Fruit fly (Drosophila melanogaster): ENCODE results near the gene CG12483.

CG12483 gene

dm6 chr3L:109058-109457 lies 10.9 kb upstream of the CG12483 start:
- TF ChIP-seq ey (GFP tag; optimal IDR thresholded peaks at IDR 0.05) (no peak), Hnf4 (GFP tag; optimal IDR thresholded peaks at IDR 0.05) (no peak), Dfd (GFP tag; optimal IDR thresholded peaks at IDR 0.05) (no peak), GATAd (GFP tag; optimal IDR thresholded peaks at IDR 0.05) (no peak), Myc (optimal IDR thresholded peaks at IDR 0.05) (no peak), CG32264 (GFP tag; optimal IDR thresholded peaks at IDR 0.05) (no peak)

dm6 chr3L:104076-104475 lies 5.9 kb upstream of the CG12483 start:
- TF ChIP-seq GATAd (GFP tag; optimal IDR thresholded peaks at IDR 0.05) (no peak), fru (GFP tag; optimal IDR thresholded peaks at IDR 0.05) (no peak), Hr83 (GFP tag; optimal IDR thresholded peaks at IDR 0.05; ENCODE audit: poor library complexity, severe bottlenecking) (no peak), Vsx2 (GFP tag; optimal IDR thresholded peaks at IDR 0.05; ENCODE audit: partially characterized antibody) (no peak), pan (optimal IDR thresholded peaks at IDR 0.05) (no peak), Sp1 (GFP tag; optimal IDR thresholded peaks at IDR 0.05) (no peak), usp (GFP tag; optimal IDR thresholded peaks at IDR 0.05) (no peak), psq (GFP tag; optimal IDR thresholded peaks at IDR 0.05) (no peak), Mio (GFP tag; optimal IDR thresholded peaks at IDR 0.05) (no peak), Abd-B (GFP tag; optimal IDR thresholded peaks at IDR 0.05) (no peak), Dif (GFP tag; optimal IDR thresholded peaks at IDR 0.05; ENCODE audit: partially characterized antibody) (no peak), woc (GFP tag; optimal IDR thresholded peaks at IDR 0.05) (no peak), rgr (GFP tag; optimal IDR thresholded peaks at IDR 0.05) (no peak), ey (GFP tag; optimal IDR thresholded peaks at IDR 0.05) (no peak), CG9705 (GFP tag; optimal IDR thresholded peaks at IDR 0.05) (no peak), Hnf4 (GFP tag; optimal IDR thresholded peaks at IDR 0.05) (no peak), N (GFP tag; optimal IDR thresholded peaks at IDR 0.05) (no peak), dmrt93B (GFP tag; optimal IDR thresholded peaks at IDR 0.05) (no peak), Myc (optimal IDR thresholded peaks at IDR 0.05) (no peak)

dm6 chr3L:97823-98222 lies 352 bp downstream of the CG12483 start:
- TF ChIP-seq fru (GFP tag; optimal IDR thresholded peaks at IDR 0.05) (no peak), Dfd (GFP tag; optimal IDR thresholded peaks at IDR 0.05) (peak; percentile 95)

- TF ChIP-seq tai (GFP tag; optimal IDR thresholded peaks at IDR 0.05): peak; percentile 15
- TF ChIP-seq Dfd (GFP tag; optimal IDR thresholded peaks at IDR 0.05): no peak
- TF ChIP-seq h (GFP tag; optimal IDR thresholded peaks at IDR 0.05): peak; percentile 30
- TF ChIP-seq brk (GFP tag; optimal IDR thresholded peaks at IDR 0.05): peak; percentile 32
- no peak for TF ChIP-seq CG32264 (GFP tag; optimal IDR thresholded peaks at IDR 0.05)
- no peak for TF ChIP-seq Myc (optimal IDR thresholded peaks at IDR 0.05)
- no peak for TF ChIP-seq Sp1 (GFP tag; optimal IDR thresholded peaks at IDR 0.05)
- TF ChIP-seq CG9705 (GFP tag; optimal IDR thresholded peaks at IDR 0.05): no peak
- TF ChIP-seq Rel (GFP tag; optimal IDR thresholded peaks at IDR 0.05): no peak
- TF ChIP-seq Rel (tag; optimal IDR thresholded peaks at IDR 0.05): peak; percentile 29
- no peak for TF ChIP-seq pan (optimal IDR thresholded peaks at IDR 0.05)
- TF ChIP-seq N (GFP tag; optimal IDR thresholded peaks at IDR 0.05): no peak
These were observed 2.6 kb downstream of the CG12483 start for dm6 chr3L:95425-96139.

dm6 chr3L:94866-95265 lies 3.3 kb downstream of the CG12483 start:
- TF ChIP-seq pan (optimal IDR thresholded peaks at IDR 0.05): no peak
- no peak for TF ChIP-seq N (GFP tag; optimal IDR thresholded peaks at IDR 0.05)
- no peak for TF ChIP-seq OdsH (GFP tag; optimal IDR thresholded peaks at IDR 0.05)
- no peak for TF ChIP-seq sv (GFP tag; optimal IDR thresholded peaks at IDR 0.05)
- TF ChIP-seq tai (GFP tag; optimal IDR thresholded peaks at IDR 0.05): no peak
- TF ChIP-seq Myc (optimal IDR thresholded peaks at IDR 0.05): no peak
- TF ChIP-seq Hnf4 (GFP tag; optimal IDR thresholded peaks at IDR 0.05): no peak
- no peak for TF ChIP-seq Dif (GFP tag; optimal IDR thresholded peaks at IDR 0.05; ENCODE audit: partially characterized antibody)
- no peak for TF ChIP-seq brk (GFP tag; optimal IDR thresholded peaks at IDR 0.05)
- TF ChIP-seq dmrt93B (GFP tag; optimal IDR thresholded peaks at IDR 0.05): no peak
- no peak for TF ChIP-seq HLH106 (tag; optimal IDR thresholded peaks at IDR 0.05)
- TF ChIP-seq foxo (GFP tag; optimal IDR thresholded peaks at IDR 0.05): no peak
- no peak for TF ChIP-seq CG32264 (GFP tag; optimal IDR thresholded peaks at IDR 0.05)
- no peak for TF ChIP-seq Hr78 (GFP tag; optimal IDR thresholded peaks at IDR 0.05)
- no peak for TF ChIP-seq h (GFP tag; optimal IDR thresholded peaks at IDR 0.05)

Measured in whole organism, wandering third instar larva.